Fruit fly (Drosophila melanogaster): ENCODE results near the gene CG7142.

dm6 chr3R:18309910-18310309 is 30.6 kb upstream of the CG7142 start:
- no peak for TF ChIP-seq Ets96B (tag; optimal IDR thresholded peaks at IDR 0.05)
- no peak for TF ChIP-seq Hr39 (GFP tag; optimal IDR thresholded peaks at IDR 0.05)
- no peak for TF ChIP-seq Eip75B (GFP tag; optimal IDR thresholded peaks at IDR 0.05)
- no peak for TF ChIP-seq CG9139 (GFP tag; optimal IDR thresholded peaks at IDR 0.05)
- no peak for TF ChIP-seq Ets21C (GFP tag; optimal IDR thresholded peaks at IDR 0.05)
- no peak for TF ChIP-seq CG10669 (GFP tag; optimal IDR thresholded peaks at IDR 0.05)
- no peak for TF ChIP-seq CG8119 (GFP tag; IDR thresholded peaks at IDR 0.05)
- peak; percentile 40 for TF ChIP-seq Blimp-1 (GFP tag; optimal IDR thresholded peaks at IDR 0.05)
- TF ChIP-seq CG32006 (GFP tag; optimal IDR thresholded peaks at IDR 0.05): no peak
- TF ChIP-seq CG6163 (GFP tag; IDR thresholded peaks at IDR 0.05): no peak
- no peak for TF ChIP-seq dac (GFP tag; optimal IDR thresholded peaks at IDR 0.05)
- TF ChIP-seq Gug (GFP tag; IDR thresholded peaks at IDR 0.05): no peak
